Worm (Caenorhabditis elegans): ENCODE data around the gene col-170.

DNA sequence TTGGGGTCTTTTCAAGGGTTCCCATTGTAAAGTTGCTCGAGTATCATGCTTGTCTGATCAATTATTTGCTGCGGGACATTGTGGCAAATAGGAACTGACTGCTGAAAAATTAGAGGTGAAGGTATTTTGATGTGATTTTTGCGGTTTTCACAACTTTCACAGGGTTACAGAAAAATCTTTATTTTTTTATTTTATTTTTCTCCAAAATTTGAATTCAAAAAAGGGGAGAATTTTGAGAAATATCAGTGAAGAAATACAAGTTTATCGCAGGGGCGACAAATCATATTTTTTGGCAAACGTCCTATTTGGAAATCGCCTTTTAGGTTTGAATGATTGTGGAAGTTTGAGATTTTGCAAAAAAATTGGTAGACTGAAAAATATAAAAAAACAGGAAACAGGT is 39.9 kb upstream of the col-170 start, which contains the start of gene lev-9:
- no peak for TF ChIP-seq fkh-6 (tag; optimal IDR thresholded peaks at IDR 0.05)
- TF ChIP-seq fkh-10 (GFP tag; optimal IDR thresholded peaks at IDR 0.05): no peak
- no peak for TF ChIP-seq npax-4 (tag; optimal IDR thresholded peaks at IDR 0.05)
- TF ChIP-seq ceh-45 (GFP tag; IDR thresholded peaks at IDR 0.05): no peak
- TF ChIP-seq ceh-34 (tag; optimal IDR thresholded peaks at IDR 0.05): no peak
- TF ChIP-seq che-1 (tag; optimal IDR thresholded peaks at IDR 0.05): no peak
- TF ChIP-seq eyg-1 (tag; optimal IDR thresholded peaks at IDR 0.05): no peak
- no peak for TF ChIP-seq ceh-31 (tag; optimal IDR thresholded peaks at IDR 0.05)
- TF ChIP-seq lin-11 (tag; optimal IDR thresholded peaks at IDR 0.05): no peak
